Fruit fly (Drosophila melanogaster) S2 (cell line): ENCODE measurements around the gene Art1.

Experiments used
- CG8478 ChIP-seq: fragments of >200 bp; optimal IDR thresholded peaks from 2 replicates; lab custom pipeline; 2018
- CTCF ChIP-seq, 2 experiments: fragments of >200 bp; optimal IDR thresholded peaks; 2 replicates each; lab custom pipeline; 2018

dm6 chr3R:10778151-10778550, 9.9 kb downstream of the Art1 start:
- TF ChIP-seq CG8478 (lab: Kevin White, UChicago) (no peak), CTCF (optimal IDR thresholded peaks at IDR 0.05; lab: Kevin White, UChicago) (no peak)
